Fruit fly (Drosophila melanogaster) whole organism, pupa: ENCODE results near the gene CG44325.

Source experiments
- CG10348 ChIP-seq: fragments of 200-800 bp; sonication (Bioruptor generic); IDR thresholded peaks from 2 replicates; pipeline ENCODE4 v1.3.6; 2022; ENCODE audit warnings: missing biosample characterization, missing genetic modification characterization
- CG12605 ChIP-seq: fragments of 200-800 bp; sonication (Bioruptor generic); IDR thresholded peaks from 2 replicates; pipeline ENCODE4 v1.3.6; 2022; ENCODE audit warnings: missing biosample characterization, missing genetic modification characterization
- CG13204 ChIP-seq: fragments of 200-800 bp; sonication (Bioruptor generic); optimal IDR thresholded peaks from 2 replicates; lab custom pipeline; 2018; ENCODE audit warnings: missing biosample characterization, mild to moderate bottlenecking, missing genetic modification characterization, moderate library complexity
- CG14655 ChIP-seq: fragments of 200-800 bp; sonication (Bioruptor generic); optimal IDR thresholded peaks from 3 replicates; lab custom pipeline; 2017; ENCODE audit warnings: mild to moderate bottlenecking, missing biosample characterization, missing genetic modification reagents, missing genetic modification characterization
- CG15710 ChIP-seq: fragments of 200-800 bp; sonication (Bioruptor generic); optimal IDR thresholded peaks from 2 replicates; lab custom pipeline; 2018; ENCODE audit warnings: missing biosample characterization, mild to moderate bottlenecking, missing genetic modification characterization, moderate library complexity
- CG17806 ChIP-seq: fragments of 200-800 bp; sonication (Bioruptor generic); optimal IDR thresholded peaks from 2 replicates; lab custom pipeline; 2018; ENCODE audit warnings: missing biosample characterization, mild to moderate bottlenecking, missing genetic modification characterization, moderate library complexity
- CG32121 ChIP-seq: fragments of 200-800 bp; sonication (Bioruptor generic); IDR thresholded peaks from 2 replicates; pipeline ENCODE4 v1.3.6; 2022; ENCODE audit warnings: missing biosample characterization, missing genetic modification characterization
- CG34367 ChIP-seq: fragments of 200-800 bp; sonication (Bioruptor generic); optimal IDR thresholded peaks from 2 replicates; lab custom pipeline; 2018; ENCODE audit warnings: missing biosample characterization, mild to moderate bottlenecking, missing genetic modification characterization
- CG4496 ChIP-seq: fragments of 200-800 bp; sonication (Bioruptor generic); IDR thresholded peaks from 3 replicates; pipeline ENCODE4 v1.3.6; 2022; ENCODE audit warnings: missing biosample characterization, missing genetic modification characterization
- CG8159 ChIP-seq: fragments of 200-800 bp; sonication (Bioruptor generic); optimal IDR thresholded peaks from 3 replicates; lab custom pipeline; 2018; ENCODE audit warnings: missing biosample characterization, mild to moderate bottlenecking, missing genetic modification characterization, moderate library complexity
- CG8301 ChIP-seq: fragments of 200-800 bp; sonication (Bioruptor generic); optimal IDR thresholded peaks from 2 replicates; lab custom pipeline; 2018; ENCODE audit warnings: missing biosample characterization, mild to moderate bottlenecking, missing genetic modification characterization
- CG9948 ChIP-seq: fragments of 200-800 bp; sonication (Bioruptor generic); optimal IDR thresholded peaks from 2 replicates; lab custom pipeline; 2018; ENCODE audit warnings: missing biosample characterization, mild to moderate bottlenecking, missing genetic modification characterization, moderate library complexity
- D1 ChIP-seq: fragments of 200-800 bp; sonication (Bioruptor generic); optimal IDR thresholded peaks from 2 replicates; lab custom pipeline; 2018; ENCODE audit warnings: missing biosample characterization, mild to moderate bottlenecking, missing genetic modification characterization, moderate library complexity
- EcR ChIP-seq: fragments of 200-800 bp; sonication (Bioruptor generic); optimal IDR thresholded peaks from 3 replicates; lab custom pipeline; 2019; ENCODE audit warnings: missing biosample characterization, missing genetic modification characterization, mild to moderate bottlenecking, moderate library complexity, missing genetic modification reagents
- Ets98B ChIP-seq: fragments of 200-800 bp; sonication (Bioruptor generic); IDR thresholded peaks from 2 replicates; pipeline ENCODE4 v1.3.6; 2022; ENCODE audit warnings: missing biosample characterization, missing genetic modification characterization
- Pif1A ChIP-seq: fragments of 200-800 bp; sonication (Bioruptor generic); optimal IDR thresholded peaks from 3 replicates; lab custom pipeline; 2016; ENCODE audit warnings: missing biosample characterization, missing genetic modification characterization
- Pif1B ChIP-seq: fragments of 200-800 bp; sonication (Bioruptor generic); optimal IDR thresholded peaks from 3 replicates; lab custom pipeline; 2016; ENCODE audit warnings: missing biosample characterization, missing genetic modification characterization
- Snoo ChIP-seq: fragments of 200-800 bp; sonication (Bioruptor generic); optimal IDR thresholded peaks from 3 replicates; lab custom pipeline; 2017; ENCODE audit warnings: missing biosample characterization, mild to moderate bottlenecking, missing genetic modification characterization, inconsistent platforms
- fd96Ca ChIP-seq: fragments of 200-800 bp; sonication (Bioruptor generic); IDR thresholded peaks from 3 replicates; pipeline ENCODE4 v1.3.6; 2022; ENCODE audit warnings: missing biosample characterization, missing genetic modification characterization
- gl ChIP-seq: fragments of 200-800 bp; sonication (Bioruptor generic); optimal IDR thresholded peaks from 2 replicates; lab custom pipeline; 2018; ENCODE audit warnings: missing biosample characterization, mild to moderate bottlenecking, missing genetic modification characterization
- rn ChIP-seq: fragments of 200-800 bp; sonication (Bioruptor generic); IDR thresholded peaks from 2 replicates; pipeline ENCODE4 v1.3.6; 2022; ENCODE audit warnings: missing biosample characterization, missing genetic modification characterization

The CG44325 gene

DNA sequence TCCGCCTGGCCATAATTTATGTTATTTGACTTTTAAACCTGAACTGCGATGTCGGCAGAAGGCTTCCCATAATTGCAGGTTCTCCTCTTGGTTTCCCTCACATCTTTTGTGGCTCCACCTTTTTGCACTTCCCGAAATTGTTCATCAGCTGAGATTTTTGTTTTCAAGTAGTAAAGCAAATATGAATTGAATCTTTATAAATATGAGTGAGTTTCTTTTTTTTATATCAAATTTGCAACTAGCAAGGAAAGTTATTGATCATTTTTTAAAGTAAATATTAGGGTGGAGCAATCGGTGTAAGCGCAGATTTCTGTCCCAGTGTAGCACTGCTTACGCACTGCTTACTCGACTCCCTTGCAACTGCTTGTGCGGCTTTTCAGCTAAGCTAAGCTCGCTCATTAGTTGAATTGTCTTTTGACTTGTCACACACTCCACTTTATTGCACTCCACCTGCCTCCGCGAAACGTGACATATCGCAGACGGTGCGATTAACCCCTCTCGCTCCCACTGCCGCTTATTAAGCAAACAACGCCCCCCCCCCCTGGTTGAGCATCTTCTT, 31.8 kb downstream of the CG44325 start:
- TF ChIP-seq CG14655 (GFP tag; lab: Kevin White, UChicago) (peak; percentile 19), CG32121 (no peak), CG8301 (tag; lab: Kevin White, UChicago) (no peak), Pif1A (GFP tag; lab: Kevin White, UChicago) (peak; percentile 39), CG12605 (GFP tag; lab: Robert Waterston, UW) (no peak), EcR (GFP tag; lab: Kevin White, UChicago) (no peak), Pif1B (no peak), Snoo (tag; lab: Kevin White, UChicago) (no peak), CG34367 (tag; lab: Kevin White, UChicago) (peak; percentile 31), CG15710 (tag; lab: Kevin White, UChicago) (peak; percentile 32), CG10348 (no peak), CG13204 (GFP tag; lab: Kevin White, UChicago) (no peak), fd96Ca (no peak), CG9948 (tag; lab: Kevin White, UChicago) (peak; percentile 59), Ets98B (GFP tag; lab: Robert Waterston, UW) (no peak), D1 (tag; lab: Kevin White, UChicago) (no peak), CG8159 (tag; lab: Kevin White, UChicago) (peak; percentile 55), rn (GFP tag; lab: Robert Waterston, UW) (no peak), CG4496 (GFP tag; lab: Robert Waterston, UW) (0 out of 3 replicates have a peak, but pooled peaks have one; percentile 14), gl (tag; lab: Kevin White, UChicago) (no peak), CG17806 (tag; lab: Kevin White, UChicago) (peak; percentile 50)

DNA sequence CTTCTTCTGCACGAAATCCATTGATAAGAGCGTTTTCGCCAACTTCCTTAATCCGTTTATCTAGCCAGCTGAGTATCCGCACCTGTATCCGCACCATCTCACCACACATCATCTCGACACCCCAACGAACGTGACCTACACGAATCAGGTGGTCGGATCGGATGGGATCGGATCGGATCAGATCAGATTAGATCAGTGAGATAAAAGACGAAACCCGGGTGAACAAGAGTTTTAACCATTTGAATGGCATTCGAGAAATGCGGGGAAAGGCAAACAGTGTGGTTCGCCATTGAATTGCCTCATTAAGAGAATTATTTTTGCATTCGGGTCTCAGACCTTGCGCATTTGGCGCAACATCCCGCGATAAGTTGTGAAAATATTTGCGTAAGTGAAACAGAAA, 33.4 kb downstream of the CG44325 start:
- TF ChIP-seq Pif1A (GFP tag; lab: Kevin White, UChicago) (no peak), D1 (tag; lab: Kevin White, UChicago) (no peak), CG13204 (GFP tag; lab: Kevin White, UChicago) (no peak), CG17806 (tag; lab: Kevin White, UChicago) (no peak), Pif1B (no peak), Snoo (tag; lab: Kevin White, UChicago) (no peak), CG15710 (tag; lab: Kevin White, UChicago) (no peak)

DNA sequence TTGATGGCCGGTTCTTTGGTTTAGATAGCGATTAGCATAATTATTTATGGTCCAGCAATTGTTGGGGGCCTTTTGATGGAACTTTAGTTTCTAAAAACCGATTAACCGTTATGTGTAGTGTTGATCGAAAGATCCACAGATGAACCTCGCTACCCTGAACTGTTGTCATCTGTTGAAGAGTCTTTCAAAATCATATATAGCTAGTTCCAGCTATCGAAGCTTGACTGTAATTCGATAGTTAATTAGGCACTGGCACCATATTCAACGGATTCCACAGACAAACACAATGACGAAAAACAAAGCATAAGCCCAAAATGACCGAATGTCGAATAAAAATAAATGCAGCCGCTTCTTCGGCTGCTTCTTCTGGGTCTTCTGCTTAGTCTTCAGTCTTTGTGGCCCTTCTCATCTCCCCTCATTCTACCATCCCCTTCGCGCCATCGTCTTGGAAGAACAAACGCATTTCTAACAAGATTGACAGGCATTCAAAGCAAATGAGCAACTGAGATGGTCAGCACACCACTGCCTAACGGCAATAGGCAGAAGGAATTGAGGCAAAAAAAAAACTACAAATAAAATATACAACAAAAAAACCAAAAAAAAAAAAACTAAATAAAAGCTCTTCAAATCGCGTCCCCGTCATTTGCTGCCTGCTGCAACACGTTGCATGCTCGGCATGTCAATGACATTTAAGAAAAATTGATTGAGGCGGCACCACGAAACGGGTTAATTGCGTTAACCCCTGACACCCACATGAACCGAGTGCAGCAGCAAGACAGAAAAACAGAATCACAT, 34.4 kb downstream of the CG44325 start:
- TF ChIP-seq CG32121 (peak; percentile 84), CG14655 (GFP tag; lab: Kevin White, UChicago) (no peak), CG4496 (GFP tag; lab: Robert Waterston, UW) (peak; percentile 62), CG8301 (tag; lab: Kevin White, UChicago) (no peak), CG17806 (tag; lab: Kevin White, UChicago) (no peak), fd96Ca (peak; percentile 36; the same call in 1 of the 3 replicates), Ets98B (GFP tag; lab: Robert Waterston, UW) (peak; percentile 57; the same call in 1 of the 2 replicates)

DNA sequence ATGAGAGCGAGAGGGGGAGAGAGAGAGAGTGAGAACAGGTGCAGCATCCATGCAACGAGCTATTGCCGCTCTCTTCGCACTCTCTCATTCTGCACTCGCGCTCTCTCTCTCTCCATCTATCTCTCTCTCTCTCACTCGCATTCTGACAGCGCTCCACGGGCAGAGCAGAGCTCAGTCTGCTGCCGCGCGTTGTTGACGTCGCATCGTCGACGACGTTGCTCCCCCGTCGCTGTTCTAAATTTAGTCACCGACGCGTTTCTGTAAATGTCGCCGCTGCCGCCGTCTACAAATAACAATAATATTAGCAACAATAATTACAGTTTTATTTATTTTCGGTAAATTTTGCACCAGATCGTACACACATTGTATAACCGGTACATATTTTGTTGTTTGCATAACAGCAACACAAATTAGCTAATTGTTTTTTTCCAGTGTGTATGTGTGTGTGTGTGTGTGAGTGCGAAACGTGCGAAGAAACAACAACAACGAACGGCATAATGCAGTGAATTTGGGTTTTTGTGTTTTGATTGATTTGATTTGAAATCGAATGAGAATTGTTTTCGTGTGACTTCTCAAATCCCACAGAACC, 35.7 kb downstream of the CG44325 start:
- TF ChIP-seq CG10348 (no peak), CG15710 (tag; lab: Kevin White, UChicago) (peak; percentile 0), EcR (GFP tag; lab: Kevin White, UChicago) (peak; percentile 37), Pif1B (no peak), Ets98B (GFP tag; lab: Robert Waterston, UW) (peak; percentile 30; the same call in 1 of the 2 replicates), CG32121 (no peak; the same call in none of the 2 replicates), gl (tag; lab: Kevin White, UChicago) (no peak), CG13204 (GFP tag; lab: Kevin White, UChicago) (peak; percentile 96), CG12605 (GFP tag; lab: Robert Waterston, UW) (peak; percentile 23; the same call in 1 of the 2 replicates), CG9948 (tag; lab: Kevin White, UChicago) (no peak), fd96Ca (peak; percentile 15; the same call in 1 of the 3 replicates), Pif1A (GFP tag; lab: Kevin White, UChicago) (peak; percentile 33), D1 (tag; lab: Kevin White, UChicago) (no peak), CG14655 (GFP tag; lab: Kevin White, UChicago) (peak; percentile 32), CG8159 (tag; lab: Kevin White, UChicago) (no peak), CG17806 (tag; lab: Kevin White, UChicago) (peak; percentile 8), CG8301 (tag; lab: Kevin White, UChicago) (peak; percentile 38), CG34367 (tag; lab: Kevin White, UChicago) (peak; percentile 11), rn (GFP tag; lab: Robert Waterston, UW) (no peak), Snoo (tag; lab: Kevin White, UChicago) (no peak), CG4496 (GFP tag; lab: Robert Waterston, UW) (peak; percentile 53; the same call in 1 of the 3 replicates)
- TF ChIP-seq, all 21 proteins: peak for 12
